Worm (Caenorhabditis elegans) whole organism, midembryonic: ENCODE data around the gene R11G1.7.

Experiments used
- T22C8.4 ChIP-seq: fragments of 200-800 bp; sonication (Bioruptor generic); IDR thresholded peaks from 2 replicates; pipeline ENCODE4 v1.3.6; 2022; ENCODE audit warnings: missing genetic modification characterization, missing compliant biosample characterization
- cog-1 ChIP-seq: sonication (generic microtip); optimal IDR thresholded peaks from 2 replicates; lab custom pipeline; 2016; ENCODE audit warnings: missing genetic modification characterization, missing compliant biosample characterization
- flt-1 ChIP-seq: fragments of 200-800 bp; sonication (Bioruptor generic); IDR thresholded peaks from 2 replicates; pipeline ENCODE4 v1.3.6; 2022; ENCODE audit warnings: missing genetic modification characterization, missing compliant biosample characterization
- ref-1 ChIP-seq: fragments of 200-800 bp; sonication (Bioruptor generic); conservative IDR thresholded peaks from 2 replicates; pipeline ENCODE4 v1.3.6; 2022; ENCODE audit warnings: missing genetic modification reagents, missing genetic modification characterization, missing compliant biosample characterization
- ztf-29 ChIP-seq: fragments of 200-800 bp; sonication (Bioruptor generic); IDR thresholded peaks from 2 replicates; pipeline ENCODE4 v1.3.6; 2022; ENCODE audit warnings: missing genetic modification reagents, missing genetic modification characterization, missing compliant biosample characterization

DNA sequence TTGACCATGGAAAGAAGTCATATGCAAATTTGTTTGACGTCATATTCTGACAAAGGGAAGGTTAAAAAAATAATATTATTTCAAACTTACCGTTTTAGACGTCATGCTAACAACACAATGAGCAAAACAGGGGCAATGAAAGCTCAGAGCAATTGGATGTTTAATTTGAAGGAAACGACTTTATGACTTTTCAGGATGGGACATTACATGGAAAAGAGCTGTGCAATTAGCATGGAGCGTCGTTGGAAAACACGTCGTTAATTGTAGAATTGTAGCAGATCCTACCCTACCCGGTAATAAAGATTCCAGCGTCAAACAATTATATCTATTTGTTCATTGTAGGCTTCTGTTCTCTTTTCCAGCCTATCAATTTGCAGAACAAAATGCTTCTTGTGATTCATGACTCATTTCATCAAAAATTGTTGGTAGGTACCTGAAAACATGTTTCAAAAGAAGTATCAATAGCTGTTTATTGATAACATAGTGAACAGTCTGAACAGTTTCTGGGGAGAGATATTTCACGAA is 17.6 kb downstream of the R11G1.7 start, which contains the start of gene ceh-63:
- TF ChIP-seq flt-1 (GFP tag; lab: Robert Waterston, UW): no peak
- no peak for TF ChIP-seq cog-1
- TF ChIP-seq ztf-29: no peak
- no peak for TF ChIP-seq ref-1 (GFP tag; lab: Robert Waterston, UW)
- TF ChIP-seq T22C8.4 (GFP tag; lab: Robert Waterston, UW): no peak
